Worm (Caenorhabditis elegans) whole organism, young adult: ENCODE data around the gene T09B9.4.

Experiments
- C06A6.2 ChIP-seq: fragments of 200-800 bp; sonication (Bioruptor generic); conservative IDR thresholded peaks from 2 replicates; pipeline ENCODE4 v1.3.6; 2022; ENCODE audit warnings: missing genetic modification characterization, missing compliant biosample characterization
- F23B12.7 ChIP-seq: sonication (generic microtip); optimal IDR thresholded peaks from 2 replicates; lab custom pipeline; 2017; ENCODE audit warnings: missing genetic modification characterization, mild to moderate bottlenecking, missing compliant biosample characterization, antibody characterized with exemption, moderate library complexity; ENCODE audit not compliant: insufficient read depth
- F39B2.1 ChIP-seq: fragments of 200-800 bp; sonication (Bioruptor generic); IDR thresholded peaks from 2 replicates; pipeline ENCODE4 v1.3.6; 2022; ENCODE audit warnings: missing genetic modification reagents, missing genetic modification characterization, missing compliant biosample characterization
- F57A8.1 ChIP-seq: fragments of 200-800 bp; sonication (Bioruptor generic); optimal IDR thresholded peaks from 2 replicates; lab custom pipeline; 2018; ENCODE audit warnings: mild to moderate bottlenecking, missing genetic modification characterization, moderate library complexity, missing compliant biosample characterization
- T26A5.8 ChIP-seq: sonication (generic microtip); optimal IDR thresholded peaks from 2 replicates; lab custom pipeline; 2016; ENCODE audit warnings: missing genetic modification characterization, missing compliant biosample characterization
- Y95B8A.8 ChIP-seq: fragments of 200-800 bp; sonication (Bioruptor generic); IDR thresholded peaks from 2 replicates; pipeline ENCODE4 v1.3.6; 2022; ENCODE audit warnings: missing genetic modification reagents, missing genetic modification characterization, missing compliant biosample characterization
- athp-1 ChIP-seq: sonication (generic microtip); optimal IDR thresholded peaks from 2 replicates; lab custom pipeline; 2017; ENCODE audit warnings: mild to moderate bottlenecking, missing genetic modification characterization, missing compliant biosample characterization
- ccch-3 ChIP-seq: fragments of 200-800 bp; sonication (Bioruptor generic); optimal IDR thresholded peaks from 2 replicates; lab custom pipeline; 2018; ENCODE audit warnings: mild to moderate bottlenecking, missing genetic modification characterization, missing compliant biosample characterization
- ceh-100 ChIP-seq: fragments of 200-800 bp; sonication (Bioruptor generic); IDR thresholded peaks from 2 replicates; pipeline ENCODE4 v1.3.6; 2022; ENCODE audit warnings: missing genetic modification reagents, missing genetic modification characterization, missing compliant biosample characterization
- dox-1 ChIP-seq: fragments of 200-800 bp; sonication (Bioruptor generic); IDR thresholded peaks from 2 replicates; pipeline ENCODE4 v1.3.6; 2022; ENCODE audit warnings: missing genetic modification reagents, missing genetic modification characterization, missing compliant biosample characterization
- egl-44 ChIP-seq: fragments of 200-800 bp; sonication (Bioruptor generic); IDR thresholded peaks from 2 replicates; pipeline ENCODE4 v1.3.6; 2022; ENCODE audit warnings: missing genetic modification reagents, missing genetic modification characterization, missing compliant biosample characterization
- gei-17 ChIP-seq: fragments of 200-800 bp; sonication (Bioruptor generic); optimal IDR thresholded peaks from 2 replicates; lab custom pipeline; 2018; ENCODE audit warnings: mild to moderate bottlenecking, missing genetic modification characterization, missing compliant biosample characterization
- hlh-26 ChIP-seq: fragments of 200-800 bp; sonication (Bioruptor generic); conservative IDR thresholded peaks from 2 replicates; pipeline ENCODE4 v1.3.6; 2022; ENCODE audit warnings: missing genetic modification reagents, missing genetic modification characterization, missing compliant biosample characterization
- hsf-1 ChIP-seq: fragments of 200-800 bp; sonication (Bioruptor generic); IDR thresholded peaks from 2 replicates; pipeline ENCODE4 v1.3.6; 2022; ENCODE audit warnings: missing genetic modification reagents, missing genetic modification characterization, missing compliant biosample characterization
- lin-35 ChIP-seq, 3 experiments: fragments of 150-350 bp in 2 of 3; sonication (generic microtip) in 1 of 3; optimal IDR thresholded peaks; 2 replicates each; lab custom pipeline; 2014 to 2018; ENCODE audit warnings: missing biosample characterization in 3 of 3, missing genetic modification characterization in 3 of 3, missing genetic modification reagents in 3 of 3
- lsy-27 ChIP-seq: sonication (generic microtip); optimal IDR thresholded peaks from 2 replicates; lab custom pipeline; 2017; ENCODE audit warnings: missing genetic modification characterization, mild to moderate bottlenecking, missing compliant biosample characterization, antibody characterized with exemption, missing genotype, borderline replicate concordance; ENCODE audit not compliant: insufficient read depth
- mel-28 ChIP-seq: sonication (generic microtip); optimal IDR thresholded peaks from 2 replicates; lab custom pipeline; 2016; ENCODE audit warnings: borderline replicate concordance, mild to moderate bottlenecking, missing genetic modification characterization, missing compliant biosample characterization
- nfya-1 ChIP-seq: sonication (generic microtip); optimal IDR thresholded peaks from 2 replicates; lab custom pipeline; 2017; ENCODE audit warnings: antibody characterized with exemption, missing compliant biosample characterization, missing genetic modification characterization, borderline replicate concordance; ENCODE audit not compliant: insufficient read depth
- nfyb-1 ChIP-seq: fragments of 200-800 bp; sonication (Bioruptor generic); IDR thresholded peaks from 2 replicates; pipeline ENCODE4 v1.3.6; 2022; ENCODE audit warnings: missing genetic modification reagents, missing genetic modification characterization, missing compliant biosample characterization
- nhr-80 ChIP-seq: sonication (generic microtip); optimal IDR thresholded peaks from 2 replicates; lab custom pipeline; 2016; ENCODE audit warnings: missing genetic modification characterization, missing compliant biosample characterization
- pbrm-1 ChIP-seq: fragments of 200-800 bp; sonication (Bioruptor generic); IDR thresholded peaks from 2 replicates; pipeline ENCODE4 v1.3.6; 2022; ENCODE audit warnings: missing genetic modification reagents, missing genetic modification characterization, missing compliant biosample characterization
- pha-4 ChIP-seq: fragments of 150-350 bp; sonication (generic microtip); optimal IDR thresholded peaks from 2 replicates; lab custom pipeline; 2014; ENCODE audit warnings: missing biosample characterization, missing genetic modification reagents, missing genetic modification characterization
- rcor-1 ChIP-seq: fragments of 200-800 bp; sonication (Bioruptor generic); IDR thresholded peaks from 2 replicates; pipeline ENCODE4 v1.3.6; 2022; ENCODE audit warnings: missing genetic modification reagents, missing genetic modification characterization, missing compliant biosample characterization
- sptf-2 ChIP-seq: fragments of 200-800 bp; sonication (Bioruptor generic); optimal IDR thresholded peaks from 2 replicates; lab custom pipeline; 2018; ENCODE audit warnings: mild to moderate bottlenecking, missing genetic modification characterization, missing compliant biosample characterization
- tbp1 ChIP-seq: fragments of 200-800 bp; sonication (Bioruptor generic); optimal IDR thresholded peaks from 2 replicates; lab custom pipeline; 2018; ENCODE audit warnings: mild to moderate bottlenecking, missing genetic modification characterization, missing compliant biosample characterization
- unc-62 ChIP-seq: fragments of 150-350 bp; optimal IDR thresholded peaks from 2 replicates; lab custom pipeline; 2014; ENCODE audit warnings: missing biosample characterization, missing genetic modification reagents, missing genetic modification characterization
- ztf-22 ChIP-seq: fragments of 200-800 bp; sonication (Bioruptor generic); optimal IDR thresholded peaks from 2 replicates; lab custom pipeline; 2018; ENCODE audit warnings: mild to moderate bottlenecking, missing genetic modification characterization, moderate library complexity, missing compliant biosample characterization

Gene T09B9.4

ce11 chrX:9794173-9794572 is 20.0 kb upstream of the T09B9.4 start, which contains the start of gene F36G3.2:
Gene F36G3.2 (minus strand): TSS chrX:9794273.
- TF ChIP-seq hsf-1 = no peak
- no peak for TF ChIP-seq pbrm-1 (GFP tag; lab: Robert Waterston, UW)
- no peak for TF ChIP-seq athp-1 (tag; lab: Kevin White, UChicago)
- no peak for TF ChIP-seq ztf-22 (GFP tag; lab: Kevin White, UChicago)
- no peak for TF ChIP-seq dox-1 (GFP tag; lab: Robert Waterston, UW)
- TF ChIP-seq tbp1 (GFP tag; lab: Kevin White, UChicago) = no peak
- no peak for TF ChIP-seq C06A6.2 (GFP tag; lab: Robert Waterston, UW)

- TF ChIP-seq nhr-80 (tag; lab: Kevin White, UChicago) = peak; percentile 2
- TF ChIP-seq rcor-1 (GFP tag; lab: Robert Waterston, UW) = no peak
Observed at ce11 chrX:9789110-9789509, 15.0 kb upstream of the T09B9.4 start, which contains the start of gene F36G3.1. Gene F36G3.1 (minus strand): TSS chrX:9789210.

DNA sequence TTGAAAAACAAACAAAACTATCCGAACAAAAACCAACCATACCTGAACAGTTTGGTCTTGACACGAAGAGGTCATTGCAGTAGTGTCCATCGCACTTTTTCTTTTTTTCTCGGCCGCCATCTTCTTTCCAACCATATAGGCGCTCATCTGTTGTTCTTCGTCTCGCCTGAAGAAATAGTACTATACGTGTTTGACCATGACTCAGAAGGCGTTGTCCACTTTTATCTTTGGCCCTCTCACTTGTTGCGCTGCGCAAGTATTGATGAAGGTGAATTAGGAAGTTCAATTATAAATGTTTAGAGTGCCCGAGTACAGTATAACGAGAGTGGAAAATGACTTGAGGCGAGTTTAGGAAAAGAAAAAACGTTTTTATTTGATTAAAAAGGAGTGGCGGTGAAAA is 11.7 kb upstream of the T09B9.4 start:
- TF ChIP-seq egl-44 (GFP tag; lab: Robert Waterston, UW) (no peak), F39B2.1 (GFP tag; lab: Robert Waterston, UW) (no peak), nfyb-1 (GFP tag; lab: Robert Waterston, UW) (no peak), T26A5.8 (no peak)
- TF ChIP-seq, all 124 proteins: peak for 0

DNA sequence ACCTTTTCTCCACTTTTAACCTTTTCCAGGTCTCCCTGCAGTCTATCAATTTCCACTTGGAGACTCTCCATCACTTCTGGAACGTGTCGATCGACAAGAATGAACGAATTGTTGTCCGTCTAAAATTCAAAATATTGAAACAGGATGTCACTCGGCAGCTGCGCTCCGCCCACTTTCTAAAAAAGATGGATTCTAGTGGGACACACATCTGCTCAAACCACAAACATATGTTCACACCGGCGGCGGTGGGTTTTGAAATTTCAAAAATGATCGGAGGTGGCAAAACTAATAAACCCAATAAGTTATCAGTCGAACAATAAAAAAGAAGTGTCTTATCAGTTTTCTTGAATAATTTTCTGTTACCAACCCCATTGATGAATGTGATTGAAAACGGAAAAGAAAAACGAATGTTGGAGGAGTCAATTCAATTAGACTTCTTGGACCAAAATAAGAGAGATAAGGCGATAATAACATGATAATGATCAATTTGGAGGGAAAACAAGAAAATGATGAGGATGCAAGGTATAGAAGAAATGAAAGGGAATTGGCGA is 8.3 kb upstream of the T09B9.4 start:
- TF ChIP-seq nfya-1 (tag; lab: Kevin White, UChicago) (no peak), nhr-80 (tag; lab: Kevin White, UChicago) (peak; percentile 55), rcor-1 (GFP tag; lab: Robert Waterston, UW) (no peak)
- TF ChIP-seq, all 124 proteins: peak for 1

ce11 chrX:9777481-9777880 is 3.3 kb upstream of the T09B9.4 start, which contains the start of gene T09B9.5:
Gene T09B9.5 (plus strand): TSS chrX:9777781.
- TF ChIP-seq Y95B8A.8 (GFP tag; lab: Robert Waterston, UW) (no peak), pha-4 (tag; lab: Kevin White, UChicago) (no peak), ceh-100 (no peak), mel-28 (tag; lab: Kevin White, UChicago) (no peak), lsy-27 (tag; lab: Kevin White, UChicago) (no peak), F23B12.7 (tag; lab: Kevin White, UChicago) (no peak), nfya-1 (tag; lab: Kevin White, UChicago) (no peak), unc-62 (no peak), sptf-2 (GFP tag; lab: Kevin White, UChicago) (no peak), ccch-3 (GFP tag; lab: Kevin White, UChicago) (no peak), hlh-26 (GFP tag; lab: Robert Waterston, UW) (no peak), gei-17 (no peak), F57A8.1 (no peak), lin-35 (GFP tag; optimal IDR thresholded peaks at IDR 0.05; lab: Kevin White, UChicago) (no peak)

- TF ChIP-seq lsy-27 (tag; lab: Kevin White, UChicago) = no peak
- TF ChIP-seq, all 124 proteins: peak for 0
Observed at ce11 chrX:9764822-9765221, 9.3 kb downstream of the T09B9.4 start, which contains the start of gene slc-17.9. Gene slc-17.9 (minus strand): TSS chrX:9764922.
